Worm (Caenorhabditis elegans) whole organism, mixed stage, embryonic: ENCODE results near the gene rpl-29.

Experiments
- blmp-1 ChIP-seq: fragments of 150-350 bp; optimal IDR thresholded peaks from 2 replicates; lab custom pipeline; 2014; ENCODE audit warnings: missing biosample characterization, missing genetic modification characterization
- elt-3 ChIP-seq: fragments of 150-350 bp; optimal IDR thresholded peaks from 2 replicates; lab custom pipeline; 2014; ENCODE audit warnings: missing biosample characterization, missing genetic modification characterization
- flh-1 ChIP-seq: fragments of 200-800 bp; sonication (Bioruptor generic); optimal IDR thresholded peaks from 2 replicates; lab custom pipeline; 2018; ENCODE audit warnings: mild to moderate bottlenecking, missing genetic modification characterization, moderate library complexity, missing compliant biosample characterization
- ham-2 ChIP-seq: fragments of 200-800 bp; sonication (Bioruptor generic); optimal IDR thresholded peaks from 2 replicates; lab custom pipeline; 2018; ENCODE audit warnings: mild to moderate bottlenecking, missing genetic modification characterization, missing compliant biosample characterization
- lin-32 ChIP-seq: fragments of 200-800 bp; sonication (Bioruptor generic); optimal IDR thresholded peaks from 2 replicates; lab custom pipeline; 2018; ENCODE audit warnings: mild to moderate bottlenecking, missing genetic modification characterization, missing compliant biosample characterization
- mep-1 ChIP-seq: fragments of 150-350 bp; optimal IDR thresholded peaks from 2 replicates; lab custom pipeline; 2017; ENCODE audit warnings: missing biosample characterization, missing genetic modification reagents, missing genetic modification characterization, inconsistent platforms
- nhr-12 ChIP-seq: fragments of 150-350 bp; optimal IDR thresholded peaks from 2 replicates; lab custom pipeline; 2014; ENCODE audit warnings: missing biosample characterization, missing genetic modification characterization
- pha-4 ChIP-seq: fragments of 150-350 bp; optimal IDR thresholded peaks from 2 replicates; lab custom pipeline; 2018; ENCODE audit warnings: missing biosample characterization, missing genetic modification reagents, missing genetic modification characterization
- tbx-8 ChIP-seq: fragments of 200-800 bp; sonication (Bioruptor generic); optimal IDR thresholded peaks from 2 replicates; lab custom pipeline; 2018; ENCODE audit warnings: mild to moderate bottlenecking, missing genetic modification characterization, moderate library complexity, missing compliant biosample characterization
- unc-120 ChIP-seq: sonication (generic microtip); optimal IDR thresholded peaks from 2 replicates; lab custom pipeline; 2017; ENCODE audit warnings: missing genetic modification characterization, missing compliant biosample characterization; ENCODE audit not compliant: poor library complexity, severe bottlenecking
- unc-62 ChIP-seq: fragments of 150-350 bp; optimal IDR thresholded peaks from 2 replicates; lab custom pipeline; 2014; ENCODE audit warnings: missing biosample characterization, missing genetic modification reagents, missing genetic modification characterization
- ztf-11 ChIP-seq: fragments of 150-350 bp; optimal IDR thresholded peaks from 2 replicates; lab custom pipeline; 2014; ENCODE audit warnings: missing biosample characterization, missing genetic modification characterization

DNA sequence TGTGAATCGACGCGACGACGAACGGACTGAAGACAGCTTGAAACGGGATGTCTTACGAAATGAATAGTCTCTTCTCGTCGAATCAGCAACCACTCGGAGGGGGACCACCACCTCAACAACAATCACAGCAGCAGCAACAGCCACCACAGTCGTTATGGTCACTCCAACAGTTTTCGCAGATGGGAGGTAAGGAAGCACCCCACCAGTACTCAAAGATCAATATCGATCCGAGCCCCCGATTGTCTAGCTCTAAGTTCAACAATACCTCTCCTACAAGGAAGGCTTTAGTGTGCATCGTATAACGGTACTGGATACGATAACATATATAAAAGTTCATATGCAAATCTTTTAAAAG lies 6.1 kb downstream of the rpl-29 start:
- TF ChIP-seq unc-62 (GFP tag; lab: Kevin White, UChicago) (no peak), tbx-8 (no peak), mep-1 (tag; lab: Kevin White, UChicago) (no peak), nhr-12 (tag; lab: Kevin White, UChicago) (no peak), ztf-11 (tag; lab: Kevin White, UChicago) (no peak), pha-4 (tag; lab: Kevin White, UChicago) (no peak), flh-1 (no peak), unc-120 (tag; lab: Kevin White, UChicago) (no peak), blmp-1 (no peak), lin-32 (GFP tag; lab: Kevin White, UChicago) (no peak), ham-2 (GFP tag; lab: Kevin White, UChicago) (no peak), elt-3 (tag; lab: Kevin White, UChicago) (no peak)
